Fruit fly (Drosophila melanogaster) whole organism: Measurements from ENCODE around the gene CG34435.

Experiments
- CG8478 ChIP-seq: fragments of >200 bp; optimal IDR thresholded peaks from 2 replicates; lab custom pipeline; 2018; ENCODE audit warnings: inconsistent platforms
- Dll ChIP-seq: fragments of >200 bp; optimal IDR thresholded peaks from 2 replicates; lab custom pipeline; 2017
- EcR ChIP-seq, 2 experiments: fragments of >200 bp; optimal IDR thresholded peaks; 2 replicates each; lab custom pipeline; 2017; ENCODE audit warnings: missing biosample characterization in 2 of 2, missing genetic modification characterization in 2 of 2, missing genetic modification reagents in 2 of 2
- pan ChIP-seq: fragments of >200 bp; optimal IDR thresholded peaks from 2 replicates; lab custom pipeline; 2017
- psq ChIP-seq: fragments of >200 bp; optimal IDR thresholded peaks from 2 replicates; lab custom pipeline; 2017
- usp ChIP-seq: fragments of >200 bp; optimal IDR thresholded peaks from 2 replicates; lab custom pipeline; 2017; ENCODE audit warnings: missing biosample characterization, missing genetic modification characterization, mixed read lengths

DNA sequence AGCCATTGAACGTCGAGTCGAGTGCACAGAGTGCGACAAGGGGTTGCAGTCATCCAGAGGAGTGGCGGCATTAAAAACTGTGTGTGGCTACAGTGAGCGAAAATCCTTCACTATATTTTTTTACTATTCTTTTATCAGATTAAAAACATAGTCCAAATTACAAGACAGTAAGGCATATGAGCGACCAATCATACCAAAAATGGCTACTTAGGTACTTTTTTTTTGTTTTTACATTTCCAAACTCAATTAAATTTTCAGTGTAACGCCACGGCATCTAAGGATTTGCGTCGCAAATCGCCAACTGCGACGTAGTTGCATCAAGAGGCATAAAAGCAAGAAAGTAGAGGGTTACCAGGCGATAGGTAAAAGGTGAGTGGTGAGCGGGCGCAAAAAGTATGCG lies 24.8 kb upstream of the CG34435 start:
- TF ChIP-seq CG8478 (no peak), EcR (GFP tag; optimal IDR thresholded peaks at IDR 0.05; lab: Kevin White, UChicago) (no peak), usp (GFP tag; lab: Kevin White, UChicago) (no peak), pan (lab: Kevin White, UChicago) (no peak), Dll (no peak), psq (lab: Kevin White, UChicago) (no peak)
